Fruit fly (Drosophila melanogaster): Measurements from ENCODE around the gene CG33257.

DNA sequence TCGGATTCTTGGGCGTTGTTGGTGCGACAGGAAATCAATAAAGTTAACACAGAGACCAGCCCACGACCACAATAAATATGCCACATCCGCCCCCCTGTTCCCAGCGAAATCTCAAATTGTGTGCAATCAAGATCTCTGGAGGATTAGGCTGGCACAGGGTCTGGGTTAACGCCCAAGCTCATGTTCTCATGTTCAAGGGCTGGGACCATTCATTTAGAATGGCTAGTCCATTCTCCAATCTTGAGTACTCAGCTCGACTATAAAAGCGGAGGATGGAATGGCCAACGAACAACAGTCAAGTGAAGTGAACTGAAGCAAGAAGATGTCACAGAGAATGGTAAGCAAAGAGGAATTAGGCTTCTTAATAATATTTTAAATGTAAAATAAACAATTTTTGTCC is 13.1 kb upstream of the CG33257 start, which contains the start of gene CG13056:
- TF ChIP-seq h (optimal IDR thresholded peaks at IDR 0.05): no peak
- TF ChIP-seq psq (optimal IDR thresholded peaks at IDR 0.05): no peak
- TF ChIP-seq Sin3A (optimal IDR thresholded peaks at IDR 0.05): no peak
- no peak for TF ChIP-seq insv (optimal IDR thresholded peaks at IDR 0.05)
- TF ChIP-seq Myc (optimal IDR thresholded peaks at IDR 0.05): no peak
